Fruit fly (Drosophila melanogaster) whole organism, wandering third instar larva: ENCODE data around the gene CG11590.

Experiments used
- br ChIP-seq: fragments of 200-800 bp; sonication (Bioruptor generic); optimal IDR thresholded peaks from 2 replicates; lab custom pipeline; 2016; ENCODE audit warnings: missing biosample characterization, missing genetic modification characterization
- lola ChIP-seq: fragments of >200 bp; optimal IDR thresholded peaks from 2 replicates; lab custom pipeline; 2017; ENCODE audit warnings: missing biosample characterization, missing genetic modification characterization
- psq ChIP-seq: fragments of 200-800 bp; sonication (Bioruptor generic); optimal IDR thresholded peaks from 3 replicates; lab custom pipeline; 2017; ENCODE audit warnings: missing biosample characterization, mild to moderate bottlenecking, missing genetic modification characterization, moderate library complexity
- usp ChIP-seq: fragments of >200 bp; optimal IDR thresholded peaks from 2 replicates; lab custom pipeline; 2017; ENCODE audit warnings: missing biosample characterization, missing genetic modification characterization

dm6 chrX:14211250-14211944 is 11.4 kb downstream of the CG11590 start:
- TF ChIP-seq psq (GFP tag; lab: Kevin White, UChicago) (peak; percentile 55), usp (GFP tag; lab: Kevin White, UChicago) (no peak), br (GFP tag; lab: Kevin White, UChicago) (no peak), lola (GFP tag; lab: Kevin White, UChicago) (no peak)
